Fruit fly (Drosophila melanogaster): Measurements from ENCODE around the gene Slc25A46b.

DNA sequence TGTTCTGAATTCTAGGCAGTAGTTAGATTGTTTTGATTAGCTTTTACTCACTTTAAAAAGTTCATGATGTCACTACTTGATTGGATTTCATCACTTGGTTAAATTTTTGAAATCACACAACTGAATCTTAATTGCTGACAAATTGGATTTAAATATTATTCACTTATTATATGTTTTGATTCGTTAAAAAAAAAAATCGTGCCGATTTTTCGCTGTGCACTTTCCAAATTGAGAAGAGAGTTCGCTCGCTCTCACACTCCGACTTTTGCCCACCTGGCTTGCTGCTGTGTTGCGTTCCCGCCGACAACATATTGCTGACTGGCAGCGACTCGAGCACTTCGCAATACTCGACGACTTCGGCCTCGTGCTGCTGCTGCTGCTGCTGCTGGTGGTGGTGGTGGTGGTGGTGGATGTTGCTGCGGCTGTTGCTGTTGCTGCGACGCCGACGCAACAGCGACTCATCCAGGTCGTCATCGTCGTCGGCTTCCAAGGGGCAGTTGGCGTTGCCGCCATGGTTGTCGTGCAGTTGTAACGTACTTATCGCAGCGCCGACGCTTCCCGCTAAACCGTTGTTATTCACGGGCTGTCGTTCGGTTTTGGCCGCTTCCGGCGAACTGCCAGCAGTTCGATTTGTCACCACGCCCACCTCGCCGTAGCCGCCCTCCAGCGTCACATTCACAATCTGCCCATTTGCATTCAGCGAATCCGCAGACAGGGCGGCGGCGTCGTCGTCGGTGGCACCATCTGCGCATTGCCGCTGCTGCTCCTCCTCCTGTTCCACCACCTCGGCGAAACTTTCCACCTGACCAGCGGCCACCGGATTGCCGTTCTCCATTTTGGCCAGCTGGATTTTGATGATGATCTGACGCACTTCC, 45.3 kb downstream of the Slc25A46b start:
- TF ChIP-seq Nf-YA (GFP tag; IDR thresholded peaks at IDR 0.05) = no peak
- TF ChIP-seq wdn (GFP tag; IDR thresholded peaks at IDR 0.05) = 0 out of 2 replicates have a peak, but pooled peaks have one; percentile 8

Measured in whole organism, embryonic.